ENCODE assay signal across 1 fruit fly cellular context in the genomic region with DNA sequence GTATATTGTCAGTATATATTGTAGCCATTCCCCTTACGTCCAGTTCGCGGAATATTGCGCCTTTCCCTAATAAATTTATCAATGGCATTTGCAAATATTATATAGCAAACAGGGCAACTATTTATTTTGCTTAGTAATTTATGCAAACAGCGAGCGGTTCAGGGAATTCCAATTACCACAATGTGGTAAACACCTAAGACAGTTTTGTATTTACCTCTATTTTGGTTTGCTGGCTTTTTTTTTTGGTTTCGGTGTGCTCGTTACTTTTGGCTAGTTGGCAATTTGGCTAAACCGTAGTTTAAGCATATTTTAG.
TF ChIP-seq lines count a peak whose summit lies in the region.

No protein-coding gene starts in this region.

TF ChIP-seq in whole organism, embryonic, 481 proteins besides CTCF, POLR2A, EP300 and RAD21 (continued from another document):
- TF ChIP-seq pfk (GFP tag; optimal IDR thresholded peaks at IDR 0.05; lab: Kevin White, UChicago) = no peak
- no peak for TF ChIP-seq CG2678 (tag; optimal IDR thresholded peaks at IDR 0.05; lab: Kevin White, UChicago)
- TF ChIP-seq nerfin-1 (tag; optimal IDR thresholded peaks at IDR 0.05; lab: Kevin White, UChicago) = no peak
- no peak for TF ChIP-seq Dp (GFP tag; optimal IDR thresholded peaks at IDR 0.05; lab: Kevin White, UChicago)
- TF ChIP-seq zen2 (GFP tag; IDR thresholded peaks at IDR 0.05; lab: Robert Waterston, UW; ENCODE audit: partially characterized antibody) = no peak
